Fruit fly (Drosophila melanogaster) whole organism, pupa: Measurements from ENCODE around the gene CG32301.

Source experiments
- CG10348 ChIP-seq: fragments of 200-800 bp; sonication (Bioruptor generic); IDR thresholded peaks from 2 replicates; pipeline ENCODE4 v1.3.6; 2022; ENCODE audit warnings: missing biosample characterization, missing genetic modification characterization
- CG12605 ChIP-seq: fragments of 200-800 bp; sonication (Bioruptor generic); IDR thresholded peaks from 2 replicates; pipeline ENCODE4 v1.3.6; 2022; ENCODE audit warnings: missing biosample characterization, missing genetic modification characterization
- CG13204 ChIP-seq: fragments of 200-800 bp; sonication (Bioruptor generic); optimal IDR thresholded peaks from 2 replicates; lab custom pipeline; 2018; ENCODE audit warnings: missing biosample characterization, mild to moderate bottlenecking, missing genetic modification characterization, moderate library complexity
- CG14655 ChIP-seq: fragments of 200-800 bp; sonication (Bioruptor generic); optimal IDR thresholded peaks from 3 replicates; lab custom pipeline; 2017; ENCODE audit warnings: mild to moderate bottlenecking, missing biosample characterization, missing genetic modification reagents, missing genetic modification characterization
- CG15710 ChIP-seq: fragments of 200-800 bp; sonication (Bioruptor generic); optimal IDR thresholded peaks from 2 replicates; lab custom pipeline; 2018; ENCODE audit warnings: missing biosample characterization, mild to moderate bottlenecking, missing genetic modification characterization, moderate library complexity
- CG17806 ChIP-seq: fragments of 200-800 bp; sonication (Bioruptor generic); optimal IDR thresholded peaks from 2 replicates; lab custom pipeline; 2018; ENCODE audit warnings: missing biosample characterization, mild to moderate bottlenecking, missing genetic modification characterization, moderate library complexity
- CG32121 ChIP-seq: fragments of 200-800 bp; sonication (Bioruptor generic); IDR thresholded peaks from 2 replicates; pipeline ENCODE4 v1.3.6; 2022; ENCODE audit warnings: missing biosample characterization, missing genetic modification characterization
- CG34367 ChIP-seq: fragments of 200-800 bp; sonication (Bioruptor generic); optimal IDR thresholded peaks from 2 replicates; lab custom pipeline; 2018; ENCODE audit warnings: missing biosample characterization, mild to moderate bottlenecking, missing genetic modification characterization
- CG4496 ChIP-seq: fragments of 200-800 bp; sonication (Bioruptor generic); IDR thresholded peaks from 3 replicates; pipeline ENCODE4 v1.3.6; 2022; ENCODE audit warnings: missing biosample characterization, missing genetic modification characterization
- CG8159 ChIP-seq: fragments of 200-800 bp; sonication (Bioruptor generic); optimal IDR thresholded peaks from 3 replicates; lab custom pipeline; 2018; ENCODE audit warnings: missing biosample characterization, mild to moderate bottlenecking, missing genetic modification characterization, moderate library complexity
- CG8301 ChIP-seq: fragments of 200-800 bp; sonication (Bioruptor generic); optimal IDR thresholded peaks from 2 replicates; lab custom pipeline; 2018; ENCODE audit warnings: missing biosample characterization, mild to moderate bottlenecking, missing genetic modification characterization
- CG9948 ChIP-seq: fragments of 200-800 bp; sonication (Bioruptor generic); optimal IDR thresholded peaks from 2 replicates; lab custom pipeline; 2018; ENCODE audit warnings: missing biosample characterization, mild to moderate bottlenecking, missing genetic modification characterization, moderate library complexity
- D1 ChIP-seq: fragments of 200-800 bp; sonication (Bioruptor generic); optimal IDR thresholded peaks from 2 replicates; lab custom pipeline; 2018; ENCODE audit warnings: missing biosample characterization, mild to moderate bottlenecking, missing genetic modification characterization, moderate library complexity
- EcR ChIP-seq: fragments of 200-800 bp; sonication (Bioruptor generic); optimal IDR thresholded peaks from 3 replicates; lab custom pipeline; 2019; ENCODE audit warnings: missing biosample characterization, missing genetic modification characterization, mild to moderate bottlenecking, moderate library complexity, missing genetic modification reagents
- Ets98B ChIP-seq: fragments of 200-800 bp; sonication (Bioruptor generic); IDR thresholded peaks from 2 replicates; pipeline ENCODE4 v1.3.6; 2022; ENCODE audit warnings: missing biosample characterization, missing genetic modification characterization
- Pif1A ChIP-seq: fragments of 200-800 bp; sonication (Bioruptor generic); optimal IDR thresholded peaks from 3 replicates; lab custom pipeline; 2016; ENCODE audit warnings: missing biosample characterization, missing genetic modification characterization
- Pif1B ChIP-seq: fragments of 200-800 bp; sonication (Bioruptor generic); optimal IDR thresholded peaks from 3 replicates; lab custom pipeline; 2016; ENCODE audit warnings: missing biosample characterization, missing genetic modification characterization
- Snoo ChIP-seq: fragments of 200-800 bp; sonication (Bioruptor generic); optimal IDR thresholded peaks from 3 replicates; lab custom pipeline; 2017; ENCODE audit warnings: missing biosample characterization, mild to moderate bottlenecking, missing genetic modification characterization, inconsistent platforms
- fd96Ca ChIP-seq: fragments of 200-800 bp; sonication (Bioruptor generic); IDR thresholded peaks from 3 replicates; pipeline ENCODE4 v1.3.6; 2022; ENCODE audit warnings: missing biosample characterization, missing genetic modification characterization
- gl ChIP-seq: fragments of 200-800 bp; sonication (Bioruptor generic); optimal IDR thresholded peaks from 2 replicates; lab custom pipeline; 2018; ENCODE audit warnings: missing biosample characterization, mild to moderate bottlenecking, missing genetic modification characterization
- rn ChIP-seq: fragments of 200-800 bp; sonication (Bioruptor generic); IDR thresholded peaks from 2 replicates; pipeline ENCODE4 v1.3.6; 2022; ENCODE audit warnings: missing biosample characterization, missing genetic modification characterization

Gene CG32301

dm6 chr3L:2256422-2257172 is 12.3 kb downstream of the CG32301 start:
- TF ChIP-seq CG34367 (tag; lab: Kevin White, UChicago) (no peak), CG4496 (GFP tag; lab: Robert Waterston, UW) (no peak), CG12605 (peak; percentile 62; the same call in 1 of the 2 replicates)

- TF ChIP-seq fd96Ca = peak; percentile 100
- TF ChIP-seq Ets98B (GFP tag; lab: Robert Waterston, UW) = peak; percentile 100
- TF ChIP-seq CG8159 = peak; percentile 97
- peak; percentile 98 for TF ChIP-seq gl (tag; lab: Kevin White, UChicago)
- peak; percentile 99 for TF ChIP-seq CG34367 (tag; lab: Kevin White, UChicago)
- TF ChIP-seq CG12605 = peak; percentile 100
- TF ChIP-seq CG14655 = peak; percentile 97
- peak; percentile 99 for TF ChIP-seq CG9948
- TF ChIP-seq CG13204 (GFP tag; lab: Kevin White, UChicago) = peak; percentile 95
- TF ChIP-seq CG8301 (tag; lab: Kevin White, UChicago) = peak; percentile 98
- peak; percentile 99 for TF ChIP-seq Pif1A
- TF ChIP-seq CG10348 (GFP tag; lab: Robert Waterston, UW) = peak; percentile 98
- TF ChIP-seq Pif1B (GFP tag; lab: Kevin White, UChicago) = peak; percentile 98
- TF ChIP-seq CG17806 (tag; lab: Kevin White, UChicago) = peak; percentile 97
- TF ChIP-seq CG4496 (GFP tag; lab: Robert Waterston, UW) = peak; percentile 100
- TF ChIP-seq CG32121 = peak; percentile 99
- peak; percentile 97 for TF ChIP-seq Snoo (tag; lab: Kevin White, UChicago)
- peak; percentile 93 for TF ChIP-seq EcR
- TF ChIP-seq CG15710 (tag; lab: Kevin White, UChicago) = peak; percentile 99
- TF ChIP-seq D1 (tag; lab: Kevin White, UChicago) = no peak
- peak; percentile 99 for TF ChIP-seq rn
Observed at dm6 chr3L:2257412-2257862, 13.2 kb downstream of the CG32301 start, which contains the start of the genes CG1275 and Elp5. Gene CG1275 (minus strand): TSS chr3L:2257423. Gene Elp5 (plus strand): TSS chr3L:2257456.

- TF ChIP-seq fd96Ca = no peak
- TF ChIP-seq CG17806 (tag; lab: Kevin White, UChicago) = no peak
- TF ChIP-seq CG14655 = no peak
- TF ChIP-seq CG32121 = no peak
- TF ChIP-seq CG13204 (GFP tag; lab: Kevin White, UChicago) = no peak
- no peak for TF ChIP-seq CG34367 (tag; lab: Kevin White, UChicago)
- TF ChIP-seq CG12605 = no peak
- no peak for TF ChIP-seq CG8301 (tag; lab: Kevin White, UChicago)
- TF ChIP-seq D1 (tag; lab: Kevin White, UChicago) = no peak
- TF ChIP-seq CG4496 (GFP tag; lab: Robert Waterston, UW) = no peak
- no peak for TF ChIP-seq EcR
- TF ChIP-seq gl (tag; lab: Kevin White, UChicago) = no peak
Observed at dm6 chr3L:2261282-2261681, 17.0 kb downstream of the CG32301 start.

DNA sequence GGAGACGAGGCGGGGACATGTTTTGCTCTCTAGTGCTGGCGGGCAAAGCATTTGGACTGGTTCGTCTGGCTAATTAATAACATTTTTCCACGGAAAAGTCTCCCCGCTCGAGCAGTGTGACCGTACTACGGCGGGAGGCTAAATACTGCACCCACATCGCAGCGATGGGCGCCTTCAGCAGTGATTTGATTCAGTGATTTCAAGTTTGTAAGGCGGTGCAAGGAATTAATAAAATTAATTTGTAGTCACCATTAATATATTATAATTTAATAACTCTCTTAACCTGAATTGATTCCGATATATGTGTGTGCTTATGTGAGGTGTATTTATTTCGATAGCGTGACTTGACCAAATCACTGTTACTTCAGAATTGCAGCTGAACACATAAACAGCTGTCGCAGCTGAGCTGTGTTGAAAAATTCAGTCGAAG is 18.3 kb downstream of the CG32301 start, which contains the start of the genes oxt and CG13807:
oxt (minus strand) TSS at position 150 of the 430 bp plus-strand sequence.
CG13807 (plus strand) TSS at position 405 of the 430 bp plus-strand sequence.
- TF ChIP-seq Pif1B (GFP tag; lab: Kevin White, UChicago) (peak; percentile 83), fd96Ca (peak; percentile 92), Pif1A (no peak), CG10348 (GFP tag; lab: Robert Waterston, UW) (peak; percentile 28; the same call in 1 of the 2 replicates), CG14655 (no peak), CG9948 (peak; percentile 81), Snoo (tag; lab: Kevin White, UChicago) (peak; percentile 79), D1 (tag; lab: Kevin White, UChicago) (no peak), CG34367 (tag; lab: Kevin White, UChicago) (peak; percentile 76), CG15710 (tag; lab: Kevin White, UChicago) (peak; percentile 87), EcR (peak; percentile 16), gl (tag; lab: Kevin White, UChicago) (peak; percentile 60), Ets98B (GFP tag; lab: Robert Waterston, UW) (peak; percentile 90), CG8301 (tag; lab: Kevin White, UChicago) (peak; percentile 80), CG13204 (GFP tag; lab: Kevin White, UChicago) (no peak), CG17806 (tag; lab: Kevin White, UChicago) (peak; percentile 79), CG8159 (peak; percentile 81), CG12605 (peak; percentile 75), CG32121 (peak; percentile 87), rn (peak; percentile 74), CG4496 (GFP tag; lab: Robert Waterston, UW) (peak; percentile 94)
- TF ChIP-seq, all 21 proteins: peak for 17

- TF ChIP-seq fd96Ca = peak; percentile 37; the same call in 1 of the 3 replicates
- no peak for TF ChIP-seq D1 (tag; lab: Kevin White, UChicago)
- TF ChIP-seq gl (tag; lab: Kevin White, UChicago) = no peak
- TF ChIP-seq CG32121 = peak; percentile 19; the same call in 1 of the 2 replicates
- 0 out of 3 replicates have a peak, but pooled peaks have one; percentile 50 for TF ChIP-seq CG4496 (GFP tag; lab: Robert Waterston, UW)
- TF ChIP-seq Ets98B (GFP tag; lab: Robert Waterston, UW) = no peak
- TF ChIP-seq CG8159 = no peak
- TF ChIP-seq CG8301 (tag; lab: Kevin White, UChicago) = no peak
- no peak for TF ChIP-seq rn
- no peak for TF ChIP-seq Pif1B (GFP tag; lab: Kevin White, UChicago)
- TF ChIP-seq CG14655 = no peak
- no peak for TF ChIP-seq CG17806 (tag; lab: Kevin White, UChicago)
- no peak for TF ChIP-seq CG15710 (tag; lab: Kevin White, UChicago)
Observed at dm6 chr3L:2265692-2266444, 21.6 kb downstream of the CG32301 start, which contains the start of the genes ecd and CG13806. Gene ecd (minus strand): TSS chr3L:2265857. Gene CG13806 (plus strand): TSS chr3L:2266394.
